Fruit fly (Drosophila melanogaster) whole organism, prepupa: ENCODE data around the gene Usp10.

Experiments used
- CG11294 ChIP-seq: fragments of 200-800 bp; sonication (Bioruptor generic); IDR thresholded peaks from 2 replicates; pipeline ENCODE4 v1.3.6; 2022; ENCODE audit warnings: missing biosample characterization, missing genetic modification characterization
- CG16779 ChIP-seq: fragments of 200-800 bp; sonication (Bioruptor generic); optimal IDR thresholded peaks from 3 replicates; lab custom pipeline; 2017; ENCODE audit warnings: missing biosample characterization, mild to moderate bottlenecking, missing genetic modification characterization
- CG34406 ChIP-seq: fragments of 200-800 bp; sonication (Bioruptor generic); optimal IDR thresholded peaks from 3 replicates; lab custom pipeline; 2016; ENCODE audit warnings: missing biosample characterization, missing genetic modification characterization
- CG6854 ChIP-seq: fragments of 200-800 bp; sonication (Bioruptor generic); optimal IDR thresholded peaks from 2 replicates; lab custom pipeline; 2017; ENCODE audit warnings: missing biosample characterization, mild to moderate bottlenecking, missing genetic modification characterization
- Ets96B ChIP-seq: fragments of 200-800 bp; optimal IDR thresholded peaks from 2 replicates; lab custom pipeline; 2019; ENCODE audit warnings: missing biosample characterization, mild to moderate bottlenecking, missing genetic modification characterization, moderate library complexity
- Hr38 ChIP-seq: sonication (Bioruptor generic); optimal IDR thresholded peaks from 2 replicates; lab custom pipeline; 2016; ENCODE audit warnings: missing biosample characterization, missing genetic modification characterization
- Hr39 ChIP-seq: fragments of 200-800 bp; sonication (Bioruptor generic); optimal IDR thresholded peaks from 2 replicates; lab custom pipeline; 2016; ENCODE audit warnings: missing biosample characterization, missing genetic modification characterization
- Hr4 ChIP-seq: fragments of 200-800 bp; sonication (Bioruptor generic); optimal IDR thresholded peaks from 3 replicates; lab custom pipeline; 2016; ENCODE audit warnings: missing biosample characterization, missing genetic modification characterization
- OdsH ChIP-seq: fragments of 200-800 bp; sonication (Bioruptor generic); optimal IDR thresholded peaks from 3 replicates; lab custom pipeline; 2016; ENCODE audit warnings: missing biosample characterization, missing genetic modification characterization
- Sox15 ChIP-seq: fragments of 200-800 bp; sonication (Bioruptor generic); optimal IDR thresholded peaks from 3 replicates; lab custom pipeline; 2016; ENCODE audit warnings: missing biosample characterization, missing genetic modification characterization
- lz ChIP-seq: fragments of 200-800 bp; sonication (Bioruptor generic); optimal IDR thresholded peaks from 3 replicates; lab custom pipeline; 2016; ENCODE audit warnings: missing biosample characterization, missing genetic modification characterization
- salr ChIP-seq, 2 experiments: fragments of 200-800 bp; sonication (Bioruptor generic); optimal IDR thresholded peaks; 3 replicates each; lab custom pipeline; 2016 to 2018; ENCODE audit warnings: missing biosample characterization in 2 of 2, missing genetic modification characterization in 2 of 2, mild to moderate bottlenecking in 1 of 2
- spab ChIP-seq: fragments of 200-800 bp; sonication (Bioruptor generic); optimal IDR thresholded peaks from 2 replicates; lab custom pipeline; 2017; ENCODE audit warnings: missing biosample characterization, mild to moderate bottlenecking, missing genetic modification characterization, missing genetic modification reagents
- ss ChIP-seq, 2 experiments: fragments of 200-800 bp; sonication (Bioruptor generic); optimal IDR thresholded peaks; 2 replicates in 1 of 2; 3 replicates in 1 of 2; lab custom pipeline; 2017 to 2018; ENCODE audit warnings: mild to moderate bottlenecking in 2 of 2, missing biosample characterization in 2 of 2, missing genetic modification characterization in 2 of 2, moderate library complexity in 1 of 2

dm6 chr3L:824444-824843 is 47.3 kb upstream of the Usp10 start:
- peak in 1 of 2 experiments; percentile 53 for TF ChIP-seq ss (GFP tag; optimal IDR thresholded peaks at IDR 0.05; lab: Kevin White, UChicago)
- peak; percentile 44 for TF ChIP-seq Ets96B (tag; lab: Kevin White, UChicago)
- peak; percentile 31 to 79 for TF ChIP-seq salr (GFP tag; optimal IDR thresholded peaks at IDR 0.05; lab: Kevin White, UChicago)
- peak; percentile 13 for TF ChIP-seq spab (GFP tag; lab: Kevin White, UChicago)
- peak; percentile 29 for TF ChIP-seq Sox15 (GFP tag; lab: Kevin White, UChicago)
- no peak for TF ChIP-seq Hr38 (GFP tag; lab: Kevin White, UChicago)
- TF ChIP-seq CG16779 (tag; lab: Kevin White, UChicago) = no peak
- TF ChIP-seq OdsH (GFP tag; lab: Kevin White, UChicago) = peak; percentile 82
- TF ChIP-seq lz (GFP tag; lab: Kevin White, UChicago) = peak; percentile 41
- peak; percentile 93 for TF ChIP-seq Hr4 (GFP tag; lab: Kevin White, UChicago)
- TF ChIP-seq CG6854 (GFP tag; lab: Kevin White, UChicago) = peak; percentile 26
- peak; percentile 61 for TF ChIP-seq CG11294 (GFP tag; lab: Robert Waterston, UW)
- TF ChIP-seq CG34406 (GFP tag; lab: Kevin White, UChicago) = peak; percentile 60
- peak; percentile 77 for TF ChIP-seq Hr39 (GFP tag; lab: Kevin White, UChicago)
